Worm (Caenorhabditis elegans): Measurements from ENCODE around the gene B0432.1.

B0432.1 gene

DNA sequence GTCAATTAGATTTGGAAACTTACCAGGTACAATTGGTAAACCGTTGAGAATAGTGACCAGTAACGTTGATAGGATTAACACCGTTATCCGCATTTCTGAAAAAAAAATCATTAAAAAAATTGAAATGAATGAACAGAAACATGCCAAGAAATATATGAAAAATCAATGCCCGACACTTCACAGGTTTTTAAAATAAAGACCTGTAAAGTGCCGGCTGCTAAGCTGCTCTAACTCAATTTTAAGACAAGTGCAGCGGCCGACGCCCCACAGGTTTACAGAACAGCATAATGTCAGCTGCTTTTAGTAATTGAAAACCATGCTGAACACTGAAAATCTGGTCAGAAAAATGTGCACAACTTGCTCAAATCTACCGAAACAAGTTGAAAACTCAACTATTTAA lies 35.2 kb downstream of the B0432.1 start, which contains the start of gene cbn-1:
cbn-1 (minus strand) TSS at position 101 of the 400 bp plus-strand sequence.
- TF ChIP-seq cog-1 (tag; optimal IDR thresholded peaks at IDR 0.05) (no peak), tab-1 (GFP tag; IDR thresholded peaks at IDR 0.05) (no peak), klf-2 (GFP tag; conservative IDR thresholded peaks at IDR 0.05) (no peak), T22C8.4 (GFP tag; IDR thresholded peaks at IDR 0.05) (no peak), ztf-23 (GFP tag; IDR thresholded peaks at IDR 0.05) (no peak), med-1 (GFP tag; optimal IDR thresholded peaks at IDR 0.05; ENCODE audit: insufficient read depth) (no peak), flt-1 (GFP tag; IDR thresholded peaks at IDR 0.05) (no peak), ztf-29 (GFP tag; IDR thresholded peaks at IDR 0.05) (no peak), ref-1 (GFP tag; conservative IDR thresholded peaks at IDR 0.05) (no peak)

ce11 chrII:333853-334449 lies 36.8 kb downstream of the B0432.1 start:
- TF ChIP-seq cog-1 (tag; optimal IDR thresholded peaks at IDR 0.05) (no peak), ztf-29 (GFP tag; IDR thresholded peaks at IDR 0.05) (no peak), klf-2 (GFP tag; conservative IDR thresholded peaks at IDR 0.05) (no peak), ztf-23 (GFP tag; IDR thresholded peaks at IDR 0.05) (no peak), tab-1 (GFP tag; IDR thresholded peaks at IDR 0.05) (no peak), med-1 (GFP tag; optimal IDR thresholded peaks at IDR 0.05; ENCODE audit: insufficient read depth) (no peak), flt-1 (GFP tag; IDR thresholded peaks at IDR 0.05) (no peak), T22C8.4 (GFP tag; IDR thresholded peaks at IDR 0.05) (no peak), ref-1 (GFP tag; conservative IDR thresholded peaks at IDR 0.05) (no peak)

DNA sequence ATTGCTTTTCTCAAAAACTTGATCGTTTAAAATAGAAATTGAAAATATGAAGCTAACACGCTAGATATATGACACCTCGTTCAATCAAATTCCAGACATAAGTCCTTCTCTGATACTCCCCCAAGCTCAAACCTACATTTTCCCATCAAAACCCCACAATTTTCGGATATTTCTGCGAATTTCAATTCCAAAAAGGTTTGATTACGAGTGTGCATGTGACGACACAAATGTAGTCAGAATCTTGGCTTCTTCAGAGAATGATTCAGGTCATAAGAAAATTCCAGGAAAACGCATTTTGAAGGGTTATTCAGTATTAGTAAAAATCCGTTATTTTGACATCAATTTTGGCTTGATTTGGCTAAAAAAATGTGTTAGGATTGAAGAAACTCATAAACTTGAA lies 37.6 kb downstream of the B0432.1 start:
- TF ChIP-seq ztf-23 (GFP tag; IDR thresholded peaks at IDR 0.05) (no peak), ztf-29 (GFP tag; IDR thresholded peaks at IDR 0.05) (no peak), flt-1 (GFP tag; IDR thresholded peaks at IDR 0.05) (no peak), cog-1 (tag; optimal IDR thresholded peaks at IDR 0.05) (no peak), T22C8.4 (GFP tag; IDR thresholded peaks at IDR 0.05) (no peak), med-1 (GFP tag; optimal IDR thresholded peaks at IDR 0.05; ENCODE audit: insufficient read depth) (no peak), klf-2 (GFP tag; conservative IDR thresholded peaks at IDR 0.05) (no peak), tab-1 (GFP tag; IDR thresholded peaks at IDR 0.05) (no peak), ref-1 (GFP tag; conservative IDR thresholded peaks at IDR 0.05) (no peak)

DNA sequence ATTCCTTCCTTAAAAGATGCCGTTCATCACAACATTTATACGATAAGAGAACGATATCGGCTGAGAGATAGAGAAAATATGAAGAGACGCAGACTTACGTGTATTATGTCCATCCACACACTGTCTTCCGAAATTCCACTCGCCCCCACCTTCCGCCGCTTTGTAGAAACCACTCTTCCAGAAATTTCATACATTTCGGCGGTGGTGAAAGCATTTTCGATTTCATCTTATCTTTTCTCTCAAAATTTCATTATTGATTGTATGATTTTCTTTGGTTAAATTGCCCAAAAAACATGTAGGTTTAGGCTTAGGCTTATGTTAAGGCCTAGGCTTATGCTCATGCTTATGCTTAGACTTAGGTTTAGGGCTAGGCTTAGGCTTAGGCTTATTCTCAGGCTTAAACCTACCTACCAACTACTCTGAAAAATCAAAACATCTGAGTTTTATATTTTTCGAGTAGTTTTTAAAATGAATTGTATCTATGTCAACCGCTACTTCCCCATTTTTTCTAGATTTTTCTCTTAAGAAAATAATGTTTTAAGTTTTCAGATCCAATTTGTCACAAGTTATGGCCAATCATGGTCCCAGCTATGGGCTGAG lies 40.1 kb downstream of the B0432.1 start, which contains the start of gene cpn-2:
cpn-2 (plus strand) TSS at position 550 of the 600 bp plus-strand sequence.
- TF ChIP-seq flt-1 (GFP tag; IDR thresholded peaks at IDR 0.05) (no peak), klf-2 (GFP tag; conservative IDR thresholded peaks at IDR 0.05) (no peak), cog-1 (tag; optimal IDR thresholded peaks at IDR 0.05) (no peak), ztf-29 (GFP tag; IDR thresholded peaks at IDR 0.05) (no peak), ztf-23 (GFP tag; IDR thresholded peaks at IDR 0.05) (no peak), tab-1 (GFP tag; IDR thresholded peaks at IDR 0.05) (no peak), T22C8.4 (GFP tag; IDR thresholded peaks at IDR 0.05) (no peak)

DNA sequence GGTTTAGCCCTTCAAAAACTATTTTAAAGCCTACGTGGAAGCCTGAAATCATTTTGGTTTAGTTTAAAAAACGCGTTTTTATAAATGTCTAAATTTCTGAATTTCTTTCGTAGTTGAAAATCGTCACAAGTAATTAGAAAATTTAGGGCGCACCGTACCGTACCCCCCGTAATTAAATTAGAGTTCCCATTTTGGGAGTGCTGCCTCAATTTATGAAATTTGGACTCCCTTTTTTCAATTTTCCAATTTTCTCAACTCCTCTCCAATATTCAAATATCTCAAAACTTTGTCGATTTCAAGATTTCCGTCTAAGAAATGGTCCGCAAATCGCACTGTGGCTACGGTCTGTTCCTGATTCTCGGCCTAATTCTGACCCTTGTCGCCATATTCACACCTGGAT lies 43.0 kb downstream of the B0432.1 start, which contains the start of gene clc-31:
clc-31 (plus strand) TSS at position 301 of the 400 bp plus-strand sequence.
- TF ChIP-seq ztf-29 (GFP tag; IDR thresholded peaks at IDR 0.05) (no peak), T22C8.4 (GFP tag; IDR thresholded peaks at IDR 0.05) (no peak), ztf-23 (GFP tag; IDR thresholded peaks at IDR 0.05) (no peak), cog-1 (tag; optimal IDR thresholded peaks at IDR 0.05) (no peak), tab-1 (GFP tag; IDR thresholded peaks at IDR 0.05) (no peak), med-1 (GFP tag; optimal IDR thresholded peaks at IDR 0.05; ENCODE audit: insufficient read depth) (no peak), flt-1 (GFP tag; IDR thresholded peaks at IDR 0.05) (no peak), klf-2 (GFP tag; conservative IDR thresholded peaks at IDR 0.05) (no peak), ref-1 (GFP tag; conservative IDR thresholded peaks at IDR 0.05) (no peak)

DNA sequence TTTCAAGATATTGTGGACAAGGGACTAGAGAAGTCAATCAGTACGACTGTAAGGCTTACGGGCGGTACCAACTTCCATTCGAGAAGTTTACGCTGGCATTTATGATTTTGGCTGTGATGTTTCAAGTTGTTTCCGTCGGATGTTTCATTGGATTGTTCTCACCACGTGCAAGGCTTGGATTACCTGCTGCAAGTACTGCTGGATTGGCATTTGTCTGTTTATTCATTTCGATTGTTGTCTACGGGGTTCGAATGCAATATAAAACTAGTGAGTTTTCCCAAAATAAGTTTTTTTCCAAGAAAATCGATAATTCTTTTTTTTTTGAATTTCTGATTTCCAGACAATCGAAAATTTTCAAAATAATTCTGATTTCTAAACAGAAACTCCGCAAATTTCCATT lies 43.5 kb downstream of the B0432.1 start:
- no peak for TF ChIP-seq tab-1 (GFP tag; IDR thresholded peaks at IDR 0.05)
- no peak for TF ChIP-seq ref-1 (GFP tag; conservative IDR thresholded peaks at IDR 0.05)
- TF ChIP-seq med-1 (GFP tag; optimal IDR thresholded peaks at IDR 0.05; ENCODE audit: insufficient read depth), result no peak
- no peak for TF ChIP-seq cog-1 (tag; optimal IDR thresholded peaks at IDR 0.05)
- no peak for TF ChIP-seq klf-2 (GFP tag; conservative IDR thresholded peaks at IDR 0.05)
- no peak for TF ChIP-seq ztf-23 (GFP tag; IDR thresholded peaks at IDR 0.05)
- TF ChIP-seq T22C8.4 (GFP tag; IDR thresholded peaks at IDR 0.05), result no peak
- TF ChIP-seq ztf-29 (GFP tag; IDR thresholded peaks at IDR 0.05), result no peak
- no peak for TF ChIP-seq flt-1 (GFP tag; IDR thresholded peaks at IDR 0.05)

- TF ChIP-seq ztf-23 (GFP tag; IDR thresholded peaks at IDR 0.05), result no peak
Observed at ce11 chrII:341282-341681, 44.1 kb downstream of the B0432.1 start.

DNA sequence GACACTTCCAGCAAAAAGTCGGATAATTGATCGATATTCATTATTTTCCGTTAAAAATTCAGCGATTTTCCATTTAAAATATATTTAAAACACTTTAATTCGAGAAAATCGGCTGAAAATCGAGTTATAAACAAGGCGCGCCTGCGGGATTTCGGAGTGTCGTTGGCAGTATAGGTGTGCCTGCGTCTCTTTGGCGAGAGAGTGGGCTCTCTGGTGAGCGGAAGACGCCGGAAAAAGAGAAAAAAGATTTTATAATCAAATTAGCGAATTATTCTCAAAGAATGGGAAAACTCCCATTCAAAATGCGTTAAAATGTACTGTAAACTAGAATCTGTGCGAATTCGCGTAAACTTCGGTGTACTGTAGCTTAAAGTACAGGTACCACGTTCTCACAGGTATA lies 50.5 kb downstream of the B0432.1 start, which contains the start of gene D1069.3:
D1069.3 (minus strand) TSS at position 158 of the 400 bp plus-strand sequence.
- TF ChIP-seq flt-1 (GFP tag; IDR thresholded peaks at IDR 0.05), result no peak
- 0 out of 2 replicates have a peak, but pooled peaks have one; percentile 0 for TF ChIP-seq T22C8.4 (GFP tag; IDR thresholded peaks at IDR 0.05)

Measured in whole organism, midembryonic.